Fruit fly (Drosophila melanogaster) whole organism, embryonic: ENCODE data around the gene CG31219.

Experiments
- Abd-B ChIP-seq: fragments of 200-800 bp; sonication (Bioruptor generic); optimal IDR thresholded peaks from 2 replicates; lab custom pipeline; 2018; ENCODE audit warnings: missing biosample characterization, mild to moderate bottlenecking, missing genetic modification characterization, moderate library complexity
- Ada2b ChIP-seq: fragments of 200-800 bp; sonication (Bioruptor generic); IDR thresholded peaks from 2 replicates; pipeline ENCODE4 v1.3.6; 2022; ENCODE audit warnings: missing biosample characterization, missing genetic modification characterization
- Atf-2 ChIP-seq: fragments of 200-800 bp; sonication (Bioruptor generic); optimal IDR thresholded peaks from 2 replicates; lab custom pipeline; 2016; ENCODE audit warnings: missing biosample characterization, missing genetic modification characterization
- Atf6 ChIP-seq: fragments of 200-800 bp; sonication (Bioruptor generic); IDR thresholded peaks from 2 replicates; pipeline ENCODE4 v1.3.6; 2022; ENCODE audit warnings: missing biosample characterization, missing genetic modification characterization
- CG10654 ChIP-seq: fragments of 200-800 bp; sonication (Bioruptor generic); optimal IDR thresholded peaks from 2 replicates; lab custom pipeline; 2016; ENCODE audit warnings: missing biosample characterization, missing genetic modification characterization
- CG11560 ChIP-seq: fragments of 200-800 bp; sonication (Bioruptor generic); IDR thresholded peaks from 3 replicates; pipeline ENCODE4 v1.3.6; 2022; ENCODE audit warnings: missing biosample characterization, missing genetic modification characterization
- CG12942 ChIP-seq: fragments of 200-800 bp; sonication (Bioruptor generic); optimal IDR thresholded peaks from 3 replicates; lab custom pipeline; 2016; ENCODE audit warnings: missing biosample characterization, missing genetic modification characterization
- CG15073 ChIP-seq: fragments of 200-800 bp; sonication (Bioruptor generic); optimal IDR thresholded peaks from 2 replicates; lab custom pipeline; 2016; ENCODE audit warnings: missing biosample characterization, missing genetic modification characterization
- CG15269 ChIP-seq: fragments of 200-800 bp; sonication (Bioruptor generic); optimal IDR thresholded peaks from 2 replicates; lab custom pipeline; 2018; ENCODE audit warnings: missing biosample characterization, mild to moderate bottlenecking, missing genetic modification characterization, moderate library complexity
- CG15696 ChIP-seq: fragments of 200-800 bp; sonication (Bioruptor generic); optimal IDR thresholded peaks from 2 replicates; lab custom pipeline; 2019; ENCODE audit warnings: missing biosample characterization, mild to moderate bottlenecking, missing genetic modification characterization, moderate library complexity
- CG18599 ChIP-seq: fragments of 200-800 bp; sonication (Bioruptor generic); optimal IDR thresholded peaks from 3 replicates; lab custom pipeline; 2017; ENCODE audit warnings: missing biosample characterization, missing genetic modification characterization, mild to moderate bottlenecking, moderate library complexity, missing genetic modification reagents
- CG2116 ChIP-seq: fragments of 200-800 bp; sonication (Bioruptor generic); optimal IDR thresholded peaks from 3 replicates; lab custom pipeline; 2018; ENCODE audit warnings: missing biosample characterization, mild to moderate bottlenecking, missing genetic modification characterization
- CG2199 ChIP-seq: fragments of 200-800 bp; sonication (Bioruptor generic); IDR thresholded peaks from 3 replicates; pipeline ENCODE4 v1.3.6; 2022; ENCODE audit warnings: missing biosample characterization, missing genetic modification characterization
- CG2889 ChIP-seq: fragments of 200-800 bp; sonication (Bioruptor generic); IDR thresholded peaks from 3 replicates; pipeline ENCODE4 v1.3.6; 2022; ENCODE audit warnings: missing biosample characterization, missing genetic modification characterization
- CG30020 ChIP-seq: fragments of 200-800 bp; optimal IDR thresholded peaks from 2 replicates; lab custom pipeline; 2019; ENCODE audit warnings: missing biosample characterization, mild to moderate bottlenecking, missing genetic modification characterization, moderate library complexity
- CG32767 ChIP-seq: fragments of 200-800 bp; sonication (Bioruptor generic); IDR thresholded peaks from 2 replicates; pipeline ENCODE4 v1.3.6; 2022; ENCODE audit warnings: missing biosample characterization, missing genetic modification characterization
- CG3407 ChIP-seq: fragments of 200-800 bp; sonication (Bioruptor generic); optimal IDR thresholded peaks from 2 replicates; lab custom pipeline; 2018; ENCODE audit warnings: missing biosample characterization, mild to moderate bottlenecking, missing genetic modification characterization
- CG3847 ChIP-seq: fragments of 200-800 bp; sonication (Bioruptor generic); IDR thresholded peaks from 2 replicates; pipeline ENCODE4 v1.3.6; 2022; ENCODE audit warnings: missing biosample characterization, missing genetic modification characterization
- CG6272 ChIP-seq: fragments of 200-800 bp; sonication (Bioruptor generic); IDR thresholded peaks from 2 replicates; pipeline ENCODE4 v1.3.6; 2022; ENCODE audit warnings: missing biosample characterization, missing genetic modification characterization
- CG7271 ChIP-seq: fragments of 200-800 bp; sonication (Bioruptor generic); optimal IDR thresholded peaks from 2 replicates; lab custom pipeline; 2018; ENCODE audit warnings: missing biosample characterization, mild to moderate bottlenecking, missing genetic modification characterization, moderate library complexity
- CG7357 ChIP-seq: fragments of 200-800 bp; sonication (Bioruptor generic); IDR thresholded peaks from 3 replicates; pipeline ENCODE4 v1.3.6; 2022; ENCODE audit warnings: missing biosample characterization, missing genetic modification characterization
- CG7839 ChIP-seq: fragments of 200-800 bp; sonication (Bioruptor generic); optimal IDR thresholded peaks from 3 replicates; lab custom pipeline; 2018; ENCODE audit warnings: missing biosample characterization, mild to moderate bottlenecking, missing genetic modification characterization, moderate library complexity
- CG8388 ChIP-seq: fragments of 200-800 bp; sonication (Bioruptor generic); optimal IDR thresholded peaks from 2 replicates; lab custom pipeline; 2019; ENCODE audit warnings: missing biosample characterization, mild to moderate bottlenecking, missing genetic modification characterization, moderate library complexity
- Dek ChIP-seq: fragments of 200-800 bp; sonication (Bioruptor generic); optimal IDR thresholded peaks from 3 replicates; lab custom pipeline; 2019; ENCODE audit warnings: missing biosample characterization, mild to moderate bottlenecking, missing genetic modification characterization, moderate library complexity
- E2f2 ChIP-seq: fragments of 200-800 bp; sonication (Bioruptor generic); IDR thresholded peaks from 2 replicates; pipeline ENCODE4 v1.3.6; 2022; ENCODE audit warnings: missing biosample characterization, missing genetic modification characterization
- Nf-YA ChIP-seq: fragments of 200-800 bp; sonication (Bioruptor generic); IDR thresholded peaks from 2 replicates; pipeline ENCODE4 v1.3.6; 2022; ENCODE audit warnings: missing biosample characterization, missing genetic modification characterization
- Scr ChIP-seq: fragments of 200-800 bp; sonication (Bioruptor generic); IDR thresholded peaks from 2 replicates; pipeline ENCODE4 v1.3.6; 2022; ENCODE audit warnings: missing biosample characterization, missing genetic modification characterization; ENCODE audit not compliant: partially characterized antibody
- Sin3A ChIP-seq: fragments of >200 bp; optimal IDR thresholded peaks from 2 replicates; lab custom pipeline; 2018
- Sox100B ChIP-seq: fragments of 200-800 bp; sonication (Bioruptor generic); optimal IDR thresholded peaks from 3 replicates; lab custom pipeline; 2018; ENCODE audit warnings: missing biosample characterization, mild to moderate bottlenecking, missing genetic modification characterization
- Sry-δ ChIP-seq: fragments of 200-800 bp; sonication (Bioruptor generic); optimal IDR thresholded peaks from 2 replicates; lab custom pipeline; 2016; ENCODE audit warnings: missing biosample characterization, missing genetic modification characterization
- Xbp1 ChIP-seq: fragments of 200-800 bp; sonication (Bioruptor generic); optimal IDR thresholded peaks from 3 replicates; lab custom pipeline; 2016; ENCODE audit warnings: missing biosample characterization, mild to moderate bottlenecking, missing genetic modification characterization
- aop ChIP-seq: fragments of 200-800 bp; sonication (Bioruptor generic); IDR thresholded peaks from 2 replicates; pipeline ENCODE4 v1.3.6; 2022; ENCODE audit warnings: missing biosample characterization, missing genetic modification characterization
- br ChIP-seq: fragments of >200 bp; optimal IDR thresholded peaks from 2 replicates; lab custom pipeline; 2017
- chif ChIP-seq, 2 experiments: fragments of 200-800 bp; sonication (Bioruptor generic); optimal IDR thresholded peaks; 3 replicates each; lab custom pipeline; 2016; ENCODE audit warnings: missing biosample characterization in 2 of 2, missing genetic modification characterization in 2 of 2
- chn ChIP-seq: fragments of 200-800 bp; sonication (Bioruptor generic); optimal IDR thresholded peaks from 2 replicates; lab custom pipeline; 2016; ENCODE audit warnings: missing biosample characterization, missing genetic modification characterization
- crc ChIP-seq: fragments of 200-800 bp; sonication (Bioruptor generic); optimal IDR thresholded peaks from 2 replicates; lab custom pipeline; 2016; ENCODE audit warnings: missing biosample characterization, missing genetic modification characterization
- dysf ChIP-seq: fragments of 200-800 bp; sonication (Bioruptor generic); IDR thresholded peaks from 3 replicates; pipeline ENCODE4 v1.3.6; 2022; ENCODE audit warnings: missing biosample characterization, missing genetic modification characterization
- eve ChIP-seq, 2 experiments: fragments of >200 bp; optimal IDR thresholded peaks; 2 replicates each; lab custom pipeline; 2017; ENCODE audit warnings: missing biosample characterization in 2 of 2, missing genetic modification characterization in 2 of 2
- fd96Cb ChIP-seq: fragments of 200-800 bp; sonication (Bioruptor generic); optimal IDR thresholded peaks from 2 replicates; lab custom pipeline; 2018; ENCODE audit warnings: missing biosample characterization, mild to moderate bottlenecking, missing genetic modification characterization, moderate library complexity
- gem ChIP-seq: fragments of 200-800 bp; sonication (Bioruptor generic); optimal IDR thresholded peaks from 2 replicates; lab custom pipeline; 2019; ENCODE audit warnings: missing biosample characterization, mild to moderate bottlenecking, missing genetic modification characterization, moderate library complexity
- gfzf ChIP-seq: fragments of 200-800 bp; sonication (Bioruptor generic); optimal IDR thresholded peaks from 2 replicates; lab custom pipeline; 2016; ENCODE audit warnings: missing biosample characterization, mild to moderate bottlenecking, missing genetic modification characterization, moderate library complexity
- ind ChIP-seq: fragments of 200-800 bp; sonication (Bioruptor generic); optimal IDR thresholded peaks from 3 replicates; lab custom pipeline; 2016; ENCODE audit warnings: missing biosample characterization, missing genetic modification characterization
- insv ChIP-seq, 2 experiments: fragments of 200-800 bp; sonication (Bioruptor generic); optimal IDR thresholded peaks; 3 replicates each; lab custom pipeline; 2016 to 2018; ENCODE audit warnings: missing biosample characterization in 2 of 2, missing genetic modification characterization in 2 of 2
- jumu ChIP-seq: fragments of 200-800 bp; sonication (Bioruptor generic); optimal IDR thresholded peaks from 3 replicates; lab custom pipeline; 2016; ENCODE audit warnings: missing biosample characterization, missing genetic modification characterization
- kah ChIP-seq: fragments of 200-800 bp; sonication (Bioruptor generic); optimal IDR thresholded peaks from 2 replicates; lab custom pipeline; 2018; ENCODE audit warnings: missing biosample characterization, mild to moderate bottlenecking, missing genetic modification characterization
- klu ChIP-seq: fragments of 200-800 bp; sonication (Bioruptor generic); IDR thresholded peaks from 2 replicates; pipeline ENCODE4 v1.3.6; 2022; ENCODE audit warnings: missing biosample characterization, missing genetic modification characterization
- luna ChIP-seq: fragments of 200-800 bp; sonication (Bioruptor generic); optimal IDR thresholded peaks from 2 replicates; lab custom pipeline; 2016; ENCODE audit warnings: missing biosample characterization, missing genetic modification characterization
- psq ChIP-seq: fragments of 200-800 bp; sonication (Bioruptor generic); optimal IDR thresholded peaks from 2 replicates; lab custom pipeline; 2017; ENCODE audit warnings: missing biosample characterization, missing genetic modification characterization
- sim ChIP-seq: fragments of 200-800 bp; sonication (Bioruptor generic); IDR thresholded peaks from 2 replicates; pipeline ENCODE4 v1.3.6; 2022; ENCODE audit warnings: missing biosample characterization, missing genetic modification characterization
- tgo ChIP-seq: fragments of 200-800 bp; sonication (Bioruptor generic); IDR thresholded peaks from 3 replicates; pipeline ENCODE4 v1.3.6; 2022; ENCODE audit warnings: missing biosample characterization, missing genetic modification characterization
- tll ChIP-seq, 2 experiments: fragments of 200-800 bp in 1 of 2; fragments of >200 bp in 1 of 2; sonication (Bioruptor generic) in 1 of 2; optimal IDR thresholded peaks; 2 replicates each; lab custom pipeline; 2017 to 2019; ENCODE audit warnings: missing biosample characterization in 2 of 2, missing genetic modification characterization in 2 of 2, mild to moderate bottlenecking in 1 of 2, moderate library complexity in 1 of 2
- trh ChIP-seq: fragments of 200-800 bp; sonication (Bioruptor generic); optimal IDR thresholded peaks from 2 replicates; lab custom pipeline; 2016; ENCODE audit warnings: missing biosample characterization, missing genetic modification characterization
- vnd ChIP-seq: fragments of 200-800 bp; sonication (Bioruptor generic); IDR thresholded peaks from 3 replicates; pipeline ENCODE4 v1.3.6; 2022; ENCODE audit warnings: missing biosample characterization, missing genetic modification characterization; ENCODE audit not compliant: partially characterized antibody

CG31219 gene

DNA sequence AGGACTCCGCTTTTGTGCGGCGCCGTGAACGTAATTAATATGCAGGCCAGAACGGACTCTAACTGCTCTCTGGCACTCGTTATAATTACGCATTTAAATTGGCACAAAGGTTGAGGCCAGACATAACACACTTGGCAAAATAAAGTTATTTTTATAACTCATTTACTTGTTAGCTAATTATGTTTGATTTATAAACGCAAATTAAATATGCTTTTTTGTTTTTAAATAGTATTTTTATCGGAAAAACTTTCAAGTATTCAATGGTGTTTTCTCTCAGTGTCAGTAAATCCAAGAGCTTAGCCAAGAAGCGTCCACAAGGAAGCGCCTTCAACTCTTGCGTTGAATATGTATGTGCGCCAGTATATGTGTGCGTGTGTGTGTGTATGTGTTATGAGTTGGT is 22.1 kb downstream of the CG31219 start (continued):
- TF ChIP-seq CG2116 (no peak), crc (GFP tag; lab: Kevin White, UChicago) (no peak), Ada2b (GFP tag; lab: Robert Waterston, UW) (0 out of 2 replicates have a peak, but pooled peaks have one; percentile 4), sim (GFP tag; lab: Robert Waterston, UW) (no peak), Dek (tag; lab: Kevin White, UChicago) (no peak), CG30020 (no peak), chif (GFP tag; optimal IDR thresholded peaks at IDR 0.05; lab: Kevin White, UChicago) (no peak), fd96Cb (tag; lab: Kevin White, UChicago) (no peak), E2f2 (GFP tag; lab: Robert Waterston, UW) (no peak), psq (no peak), CG11560 (no peak), CG32767 (GFP tag; lab: Robert Waterston, UW) (no peak), chn (GFP tag; lab: Kevin White, UChicago) (no peak), dysf (GFP tag; lab: Robert Waterston, UW) (no peak; the same call in 2 of the 3 replicates), CG2889 (GFP tag; lab: Robert Waterston, UW) (no peak), Atf-2 (no peak), CG7839 (peak; percentile 20), trh (GFP tag; lab: Kevin White, UChicago) (no peak), CG3847 (GFP tag; lab: Robert Waterston, UW) (no peak), CG8388 (GFP tag; lab: Kevin White, UChicago) (no peak), Xbp1 (GFP tag; lab: Kevin White, UChicago) (no peak), CG6272 (GFP tag; lab: Robert Waterston, UW) (no peak), klu (no peak), insv (GFP tag; optimal IDR thresholded peaks at IDR 0.05; lab: Kevin White, UChicago) (no peak), gem (tag; lab: Kevin White, UChicago) (peak; percentile 40), luna (no peak), tgo (peak; percentile 53; the same call in 1 of the 3 replicates), CG12942 (GFP tag; lab: Kevin White, UChicago) (no peak), br (lab: Kevin White, UChicago) (no peak), aop (GFP tag; lab: Robert Waterston, UW) (no peak), Atf6 (GFP tag; lab: Robert Waterston, UW) (no peak), CG15269 (peak; percentile 19), CG15696 (no peak), vnd (GFP tag; lab: Robert Waterston, UW) (no peak), CG7271 (tag; lab: Kevin White, UChicago) (no peak), CG2199 (GFP tag; lab: Robert Waterston, UW) (no peak), jumu (GFP tag; lab: Kevin White, UChicago) (no peak), CG3407 (GFP tag; lab: Kevin White, UChicago) (no peak), Abd-B (GFP tag; lab: Kevin White, UChicago) (no peak), CG7357 (no peak), Sin3A (no peak), gfzf (GFP tag; lab: Kevin White, UChicago) (no peak), ind (GFP tag; lab: Kevin White, UChicago) (no peak), Sox100B (GFP tag; lab: Kevin White, UChicago) (no peak), CG10654 (no peak), Scr (GFP tag; lab: Robert Waterston, UW) (no peak), eve (GFP tag; optimal IDR thresholded peaks at IDR 0.05; lab: Kevin White, UChicago) (no peak), kah (GFP tag; lab: Kevin White, UChicago) (no peak), tll (GFP tag; optimal IDR thresholded peaks at IDR 0.05; lab: Kevin White, UChicago) (no peak), CG18599 (peak; percentile 59), Nf-YA (no peak), CG15073 (GFP tag; lab: Kevin White, UChicago) (no peak), Sry-δ (GFP tag; lab: Kevin White, UChicago) (no peak)
